Fruit fly (Drosophila melanogaster): ENCODE measurements around the gene Btk.

The Btk gene

dm6 chr2L:8277561-8278201, 23.2 kb downstream of the Btk start (continued):
- TF ChIP-seq CG6854 (GFP tag; optimal IDR thresholded peaks at IDR 0.05) (peak; percentile 93), GATAe (GFP tag; conservative IDR thresholded peaks at IDR 0.05) (peak; percentile 78), CG18262 (tag; optimal IDR thresholded peaks at IDR 0.05) (peak; percentile 97), CG11723 (GFP tag; optimal IDR thresholded peaks at IDR 0.05) (peak; percentile 96), fd96Cb (tag; optimal IDR thresholded peaks at IDR 0.05) (peak; percentile 98), CG11093 (GFP tag; IDR thresholded peaks at IDR 0.05) (peak; percentile 97), CG8359 (GFP tag; optimal IDR thresholded peaks at IDR 0.05; ENCODE audit: borderline replicate concordance) (peak; percentile 93), MTF-1 (GFP tag; optimal IDR thresholded peaks at IDR 0.05; ENCODE audit: borderline replicate concordance) (peak; percentile 95), maf-S (GFP tag; optimal IDR thresholded peaks at IDR 0.05) (peak; percentile 86), CG17802 (tag; optimal IDR thresholded peaks at IDR 0.05) (peak; percentile 87), sna (GFP tag; IDR thresholded peaks at IDR 0.05; ENCODE audit: partially characterized antibody) (no peak), CG15601 (tag; optimal IDR thresholded peaks at IDR 0.05) (peak; percentile 98), zfh1 (GFP tag; IDR thresholded peaks at IDR 0.05) (peak; percentile 99), CG7372 (GFP tag; IDR thresholded peaks at IDR 0.05) (peak; percentile 97), caup (GFP tag; optimal IDR thresholded peaks at IDR 0.05; ENCODE audit: severe bottlenecking) (peak; percentile 94), CG5245 (GFP tag; optimal IDR thresholded peaks at IDR 0.05) (peak; percentile 97), disco-r (GFP tag; optimal IDR thresholded peaks at IDR 0.05) (peak; percentile 85), CG12236 (GFP tag; optimal IDR thresholded peaks at IDR 0.05) (peak; percentile 85), CG8944 (GFP tag; optimal IDR thresholded peaks at IDR 0.05) (peak; percentile 80), CG43689 (GFP tag; IDR thresholded peaks at IDR 0.05) (peak; percentile 98), sug (tag; optimal IDR thresholded peaks at IDR 0.05) (peak; percentile 81), phol (tag; optimal IDR thresholded peaks at IDR 0.05) (peak; percentile 98), MBD-R2 (GFP tag; IDR thresholded peaks at IDR 0.05) (peak; percentile 90), Abd-B (GFP tag; optimal IDR thresholded peaks at IDR 0.05) (peak; percentile 93), H2.0 (GFP tag; IDR thresholded peaks at IDR 0.05) (peak; percentile 98), E2f1 (GFP tag; IDR thresholded peaks at IDR 0.05) (peak; percentile 99), Dll (GFP tag; IDR thresholded peaks at IDR 0.05; ENCODE audit: partially characterized antibody) (0 out of 4 replicates have a peak, but pooled peaks have one; percentile 15), Rfx (GFP tag; IDR thresholded peaks at IDR 0.05) (peak; percentile 97), Ssrp (tag; optimal IDR thresholded peaks at IDR 0.05) (peak; percentile 98), esg (GFP tag; conservative IDR thresholded peaks at IDR 0.05) (peak; percentile 98), ro (GFP tag; IDR thresholded peaks at IDR 0.05) (peak; percentile 98), oc (tag; optimal IDR thresholded peaks at IDR 0.05) (peak; percentile 99), kay (GFP tag; optimal IDR thresholded peaks at IDR 0.05) (peak; percentile 97), CG32767 (GFP tag; IDR thresholded peaks at IDR 0.05) (peak; percentile 99), Atf-2 (GFP tag; optimal IDR thresholded peaks at IDR 0.05) (peak; percentile 81), amos (GFP tag; IDR thresholded peaks at IDR 0.05; ENCODE audit: partially characterized antibody) (peak; percentile 28; the same call in 1 of the 2 replicates), CG1647 (GFP tag; optimal IDR thresholded peaks at IDR 0.05) (peak; percentile 92), ase (GFP tag; IDR thresholded peaks at IDR 0.05) (peak; percentile 99), ac (GFP tag; optimal IDR thresholded peaks at IDR 0.05) (peak; percentile 97), CG17912 (GFP tag; optimal IDR thresholded peaks at IDR 0.05) (peak; percentile 84), nerfin-1 (tag; optimal IDR thresholded peaks at IDR 0.05) (peak; percentile 97), Six4 (GFP tag; optimal IDR thresholded peaks at IDR 0.05) (peak; percentile 98), D (optimal IDR thresholded peaks at IDR 0.05) (no peak), D (GFP tag; optimal IDR thresholded peaks at IDR 0.05) (peak; percentile 98), aop (GFP tag; IDR thresholded peaks at IDR 0.05) (peak; percentile 94), slbo (GFP tag; IDR thresholded peaks at IDR 0.05) (peak; percentile 97), nau (GFP tag; optimal IDR thresholded peaks at IDR 0.05) (peak; percentile 96), CG10565 (GFP tag; optimal IDR thresholded peaks at IDR 0.05) (peak; percentile 91), CG3995 (GFP tag; optimal IDR thresholded peaks at IDR 0.05) (peak; percentile 66)

All from whole organism, embryonic.